Worm (Caenorhabditis elegans) whole organism, young adult: ENCODE measurements around the gene F48B9.1.

Source experiments
- F49E8.2 ChIP-seq: sonication (generic microtip); optimal IDR thresholded peaks from 3 replicates; lab custom pipeline; 2017; ENCODE audit warnings: missing genetic modification characterization, mild to moderate bottlenecking, missing compliant biosample characterization, antibody characterized with exemption, moderate library complexity; ENCODE audit not compliant: insufficient read depth
- F55B11.4 ChIP-seq: sonication (generic microtip); optimal IDR thresholded peaks from 2 replicates; lab custom pipeline; 2016; ENCODE audit warnings: missing compliant biosample characterization, missing genetic modification characterization, borderline replicate concordance; ENCODE audit not compliant: insufficient read depth
- K11D2.4 ChIP-seq: fragments of 200-800 bp; sonication (Bioruptor generic); IDR thresholded peaks from 2 replicates; pipeline ENCODE4 v1.3.6; 2022; ENCODE audit warnings: missing genetic modification reagents, missing genetic modification characterization, missing compliant biosample characterization
- T26A5.8 ChIP-seq: sonication (generic microtip); optimal IDR thresholded peaks from 2 replicates; lab custom pipeline; 2016; ENCODE audit warnings: missing genetic modification characterization, missing compliant biosample characterization
- Y53F4B.3 ChIP-seq: fragments of 200-800 bp; sonication (Bioruptor generic); IDR thresholded peaks from 2 replicates; pipeline ENCODE4 v1.3.6; 2022; ENCODE audit warnings: missing genetic modification reagents, missing genetic modification characterization, missing compliant biosample characterization
- Y79H2A.3 ChIP-seq: fragments of 200-800 bp; sonication (Bioruptor generic); conservative IDR thresholded peaks from 2 replicates; pipeline ENCODE4 v1.3.6; 2022; ENCODE audit warnings: missing genetic modification reagents, missing genetic modification characterization, missing compliant biosample characterization
- ama-1 ChIP-seq, 3 experiments: fragments of 150-350 bp in 1 of 3; sonication (generic microtip) in 2 of 3; optimal IDR thresholded peaks; 2 replicates each; lab custom pipeline; 2014 to 2018; ENCODE audit warnings: missing biosample characterization in 2 of 3, missing genetic modification characterization in 2 of 3, missing genetic modification reagents in 2 of 3
- athp-1 ChIP-seq: sonication (generic microtip); optimal IDR thresholded peaks from 2 replicates; lab custom pipeline; 2017; ENCODE audit warnings: mild to moderate bottlenecking, missing genetic modification characterization, missing compliant biosample characterization
- lin-54 ChIP-seq: fragments of 200-800 bp; sonication (Bioruptor generic); optimal IDR thresholded peaks from 2 replicates; lab custom pipeline; 2018; ENCODE audit warnings: mild to moderate bottlenecking, missing genetic modification characterization, missing compliant biosample characterization
- madf-6 ChIP-seq: fragments of 200-800 bp; sonication (Bioruptor generic); IDR thresholded peaks from 2 replicates; pipeline ENCODE4 v1.3.6; 2022; ENCODE audit warnings: missing genetic modification reagents, missing genetic modification characterization, missing compliant biosample characterization
- mel-28 ChIP-seq: sonication (generic microtip); optimal IDR thresholded peaks from 2 replicates; lab custom pipeline; 2016; ENCODE audit warnings: borderline replicate concordance, mild to moderate bottlenecking, missing genetic modification characterization, missing compliant biosample characterization
- pha-4 ChIP-seq: fragments of 150-350 bp; sonication (generic microtip); optimal IDR thresholded peaks from 2 replicates; lab custom pipeline; 2014; ENCODE audit warnings: missing biosample characterization, missing genetic modification reagents, missing genetic modification characterization
- unc-62 ChIP-seq: fragments of 150-350 bp; optimal IDR thresholded peaks from 2 replicates; lab custom pipeline; 2014; ENCODE audit warnings: missing biosample characterization, missing genetic modification reagents, missing genetic modification characterization
- ztf-3 ChIP-seq: fragments of 200-800 bp; sonication (Bioruptor generic); optimal IDR thresholded peaks from 2 replicates; lab custom pipeline; 2018; ENCODE audit warnings: mild to moderate bottlenecking, missing genetic modification characterization, missing compliant biosample characterization

- TF ChIP-seq ztf-3 (GFP tag; lab: Kevin White, UChicago) (no peak), F49E8.2 (tag; lab: Kevin White, UChicago) (no peak), K11D2.4 (no peak), madf-6 (GFP tag; lab: Robert Waterston, UW) (no peak), F55B11.4 (no peak), pha-4 (tag; lab: Kevin White, UChicago) (no peak), lin-54 (GFP tag; lab: Kevin White, UChicago) (no peak), T26A5.8 (no peak), athp-1 (tag; lab: Kevin White, UChicago) (no peak), mel-28 (no peak), Y79H2A.3 (GFP tag; lab: Robert Waterston, UW) (no peak), unc-62 (GFP tag; lab: Kevin White, UChicago) (no peak), Y53F4B.3 (no peak), ama-1 (optimal IDR thresholded peaks at IDR 0.05; lab: Kevin White, UChicago) (no peak), ama-1 (GFP tag; optimal IDR thresholded peaks at IDR 0.05; lab: Kevin White, UChicago) (no peak)
These were observed 53.2 kb downstream of the F48B9.1 start, which contains the start of gene T14F9.2 for ce11 chrX:2233929-2234328.
